Worm (Caenorhabditis elegans) whole organism, mixed stage, embryonic: Measurements from ENCODE around the gene hrpa-1.
A peak's percentile ranks its signal among the peaks of the same experiment; 100 is the strongest.

ENCODE experiments used
- M03D4.4 ChIP-seq: sonication (generic microtip); optimal IDR thresholded peaks from 2 replicates; lab custom pipeline; 2017; ENCODE audit warnings: mild to moderate bottlenecking, missing genetic modification characterization, missing compliant biosample characterization
- bed-3 ChIP-seq: fragments of 200-800 bp; sonication (Bioruptor generic); optimal IDR thresholded peaks from 3 replicates; lab custom pipeline; 2018; ENCODE audit warnings: mild to moderate bottlenecking, missing genetic modification characterization, moderate library complexity, missing compliant biosample characterization
- ceh-39 ChIP-seq: fragments of 150-350 bp; optimal IDR thresholded peaks from 2 replicates; lab custom pipeline; 2014; ENCODE audit warnings: missing biosample characterization, missing genetic modification characterization
- ceh-43 ChIP-seq: fragments of 200-800 bp; sonication (Bioruptor generic); optimal IDR thresholded peaks from 2 replicates; lab custom pipeline; 2018; ENCODE audit warnings: mild to moderate bottlenecking, missing genetic modification characterization, moderate library complexity, missing compliant biosample characterization
- ceh-83 ChIP-seq: fragments of 200-800 bp; sonication (Bioruptor generic); optimal IDR thresholded peaks from 2 replicates; lab custom pipeline; 2018; ENCODE audit warnings: mild to moderate bottlenecking, missing genetic modification characterization, missing compliant biosample characterization
- ces-1 ChIP-seq: fragments of 150-350 bp; optimal IDR thresholded peaks from 2 replicates; lab custom pipeline; 2014; ENCODE audit warnings: missing biosample characterization, missing genetic modification reagents, missing genetic modification characterization
- cnd-1 ChIP-seq: fragments of 200-800 bp; sonication (Bioruptor generic); optimal IDR thresholded peaks from 2 replicates; lab custom pipeline; 2018; ENCODE audit warnings: mild to moderate bottlenecking, missing genetic modification characterization, missing compliant biosample characterization
- drap-1 ChIP-seq: fragments of 200-800 bp; sonication (Bioruptor generic); optimal IDR thresholded peaks from 3 replicates; lab custom pipeline; 2018; ENCODE audit warnings: mild to moderate bottlenecking, missing genetic modification characterization, missing compliant biosample characterization
- elt-1 ChIP-seq: sonication (generic microtip); optimal IDR thresholded peaks from 2 replicates; lab custom pipeline; 2017; ENCODE audit warnings: missing genetic modification characterization, mild to moderate bottlenecking, missing compliant biosample characterization, antibody characterized with exemption, moderate library complexity, borderline replicate concordance; ENCODE audit not compliant: insufficient read depth
- elt-3 ChIP-seq: fragments of 150-350 bp; optimal IDR thresholded peaks from 2 replicates; lab custom pipeline; 2014; ENCODE audit warnings: missing biosample characterization, missing genetic modification characterization
- flh-1 ChIP-seq: fragments of 200-800 bp; sonication (Bioruptor generic); optimal IDR thresholded peaks from 2 replicates; lab custom pipeline; 2018; ENCODE audit warnings: mild to moderate bottlenecking, missing genetic modification characterization, moderate library complexity, missing compliant biosample characterization
- ham-2 ChIP-seq: fragments of 200-800 bp; sonication (Bioruptor generic); optimal IDR thresholded peaks from 2 replicates; lab custom pipeline; 2018; ENCODE audit warnings: mild to moderate bottlenecking, missing genetic modification characterization, missing compliant biosample characterization
- hlh-1 ChIP-seq: fragments of 150-350 bp; optimal IDR thresholded peaks from 2 replicates; lab custom pipeline; 2014; ENCODE audit warnings: missing biosample characterization, missing genetic modification reagents, missing genetic modification characterization
- lin-13 ChIP-seq: fragments of 150-350 bp; optimal IDR thresholded peaks from 2 replicates; lab custom pipeline; 2014; ENCODE audit warnings: missing biosample characterization, missing genetic modification characterization
- mab-5 ChIP-seq: fragments of 150-350 bp; optimal IDR thresholded peaks from 2 replicates; lab custom pipeline; 2014; ENCODE audit warnings: missing biosample characterization, missing genetic modification characterization
- mep-1 ChIP-seq: fragments of 150-350 bp; optimal IDR thresholded peaks from 2 replicates; lab custom pipeline; 2017; ENCODE audit warnings: missing biosample characterization, missing genetic modification reagents, missing genetic modification characterization, inconsistent platforms
- mls-2 ChIP-seq: sonication (generic microtip); optimal IDR thresholded peaks from 2 replicates; lab custom pipeline; 2016; ENCODE audit warnings: mild to moderate bottlenecking, missing genetic modification characterization, moderate library complexity, missing compliant biosample characterization
- nhr-2 ChIP-seq: fragments of 150-350 bp; optimal IDR thresholded peaks from 2 replicates; lab custom pipeline; 2014; ENCODE audit warnings: missing biosample characterization, missing genetic modification characterization
- nhr-237 ChIP-seq: fragments of 150-350 bp; optimal IDR thresholded peaks from 2 replicates; lab custom pipeline; 2014; ENCODE audit warnings: missing biosample characterization, missing genetic modification characterization
- nhr-28 ChIP-seq: fragments of 150-350 bp; optimal IDR thresholded peaks from 2 replicates; lab custom pipeline; 2014; ENCODE audit warnings: missing biosample characterization, missing genetic modification characterization
- nhr-76 ChIP-seq: sonication (generic microtip); optimal IDR thresholded peaks from 2 replicates; lab custom pipeline; 2017; ENCODE audit warnings: missing biosample characterization, missing genetic modification characterization
- sem-2 ChIP-seq: fragments of 200-800 bp; sonication (Bioruptor generic); optimal IDR thresholded peaks from 2 replicates; lab custom pipeline; 2018; ENCODE audit warnings: mild to moderate bottlenecking, missing genetic modification characterization, missing compliant biosample characterization
- snpc-4 ChIP-seq: fragments of 150-350 bp; optimal IDR thresholded peaks from 2 replicates; lab custom pipeline; 2014; ENCODE audit warnings: missing biosample characterization, missing genetic modification characterization
- sptf-1 ChIP-seq: sonication (generic microtip); optimal IDR thresholded peaks from 2 replicates; lab custom pipeline; 2017; ENCODE audit warnings: mild to moderate bottlenecking, missing genetic modification characterization, moderate library complexity, missing compliant biosample characterization
- unc-120 ChIP-seq: sonication (generic microtip); optimal IDR thresholded peaks from 2 replicates; lab custom pipeline; 2017; ENCODE audit warnings: missing genetic modification characterization, missing compliant biosample characterization; ENCODE audit not compliant: poor library complexity, severe bottlenecking
- unc-62 ChIP-seq: fragments of 150-350 bp; optimal IDR thresholded peaks from 2 replicates; lab custom pipeline; 2014; ENCODE audit warnings: missing biosample characterization, missing genetic modification reagents, missing genetic modification characterization
- zip-8 ChIP-seq: fragments of 150-350 bp; optimal IDR thresholded peaks from 2 replicates; lab custom pipeline; 2014; ENCODE audit warnings: missing biosample characterization, missing genetic modification characterization
- ztf-11 ChIP-seq: fragments of 150-350 bp; optimal IDR thresholded peaks from 2 replicates; lab custom pipeline; 2014; ENCODE audit warnings: missing biosample characterization, missing genetic modification characterization

The hrpa-1 gene

DNA sequence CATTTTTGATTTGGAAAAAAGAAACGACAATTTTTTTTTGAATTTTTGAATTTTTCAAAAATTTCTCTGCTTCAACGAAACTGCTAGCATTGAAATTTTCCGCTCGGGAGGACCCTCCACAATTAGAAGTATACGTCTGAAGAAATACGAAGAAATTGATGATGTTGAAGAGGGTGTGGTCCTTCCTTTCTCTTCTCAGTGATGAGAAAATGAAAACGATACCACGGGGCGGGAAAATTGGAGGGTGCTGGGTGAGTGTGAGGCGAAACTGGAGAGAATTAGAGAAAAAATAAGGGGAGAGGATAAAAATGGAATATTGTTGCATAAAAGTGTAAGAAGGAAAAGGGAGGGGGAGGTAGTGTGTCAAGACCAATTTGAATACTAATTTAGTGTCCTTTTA is 13.4 kb upstream of the hrpa-1 start:
- no peak for TF ChIP-seq nhr-28
- no peak for TF ChIP-seq ham-2 (GFP tag; lab: Kevin White, UChicago)
- TF ChIP-seq ces-1 = peak; percentile 11
- no peak for TF ChIP-seq mep-1 (tag; lab: Kevin White, UChicago)
- TF ChIP-seq ceh-83 (GFP tag; lab: Kevin White, UChicago) = no peak
- TF ChIP-seq sptf-1 = no peak
- no peak for TF ChIP-seq unc-62 (GFP tag; lab: Kevin White, UChicago)

DNA sequence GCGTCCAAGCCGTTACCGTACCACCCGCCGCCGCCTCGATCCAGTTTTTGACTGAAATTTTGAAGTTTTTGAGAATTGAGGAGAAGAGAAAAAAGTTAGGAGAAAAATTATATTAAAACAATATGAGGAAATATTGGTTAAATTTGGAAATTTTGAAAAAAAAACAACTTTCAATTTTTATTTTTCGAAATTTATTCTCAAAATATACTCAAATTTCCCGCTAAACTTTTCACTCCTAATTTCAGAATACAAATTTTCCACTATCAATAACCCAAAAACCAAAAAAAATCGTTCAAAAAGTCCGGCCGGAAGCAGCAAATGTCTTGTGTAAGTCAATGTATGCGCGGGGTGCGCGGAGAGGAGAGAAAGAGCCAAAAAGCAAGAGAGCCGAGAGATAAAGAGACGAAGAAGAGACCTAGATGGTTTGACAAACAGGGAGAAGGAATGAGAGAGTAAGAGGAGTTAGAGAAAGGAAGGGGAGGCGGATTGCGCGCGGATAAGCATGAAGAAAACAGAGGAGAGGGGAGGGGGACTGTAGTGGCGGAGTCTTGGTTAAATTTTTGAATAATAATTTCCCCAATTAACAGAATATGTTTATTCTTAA is 11.4 kb upstream of the hrpa-1 start, which contains the start of gene elks-1:
Gene elks-1 (minus strand): TSS at position 51 of the 604 bp plus-strand sequence.
- TF ChIP-seq hlh-1 (tag; lab: Kevin White, UChicago) = peak; percentile 16
- TF ChIP-seq mls-2 (tag; lab: Kevin White, UChicago) = peak; percentile 8
- no peak for TF ChIP-seq zip-8 (tag; lab: Kevin White, UChicago)
- TF ChIP-seq nhr-76 = no peak
- no peak for TF ChIP-seq sptf-1
- no peak for TF ChIP-seq elt-3
- peak; percentile 5 for TF ChIP-seq ceh-39 (tag; lab: Kevin White, UChicago)
- peak; percentile 32 for TF ChIP-seq mep-1 (tag; lab: Kevin White, UChicago)
- peak; percentile 3 for TF ChIP-seq unc-120
- TF ChIP-seq ces-1 = peak; percentile 66
- TF ChIP-seq nhr-237 = peak; percentile 15
- no peak for TF ChIP-seq ztf-11 (tag; lab: Kevin White, UChicago)
- TF ChIP-seq drap-1 (GFP tag; lab: Kevin White, UChicago) = no peak
- peak; percentile 38 for TF ChIP-seq ham-2 (GFP tag; lab: Kevin White, UChicago)
- no peak for TF ChIP-seq bed-3 (GFP tag; lab: Kevin White, UChicago)

DNA sequence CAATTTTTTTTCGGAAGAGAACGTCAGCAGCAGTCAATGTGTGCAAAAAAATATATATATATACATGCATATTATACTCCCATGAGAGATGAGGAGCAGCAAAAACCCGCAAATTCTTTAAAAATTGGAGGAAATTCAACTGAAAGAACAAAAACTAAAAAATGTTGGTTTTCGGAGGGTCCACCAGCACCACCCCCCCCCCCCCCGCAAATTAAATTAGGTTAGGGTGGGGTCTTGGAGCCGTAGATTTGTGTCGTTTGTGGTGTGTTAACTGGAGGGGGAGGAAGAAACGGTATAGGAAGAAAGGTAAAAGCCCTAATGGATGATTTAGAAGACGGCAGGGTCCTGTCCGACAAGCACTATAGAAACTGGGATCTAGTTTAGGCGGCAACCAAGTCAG is 9.7 kb upstream of the hrpa-1 start:
- TF ChIP-seq flh-1 (GFP tag; lab: Kevin White, UChicago) = no peak
- TF ChIP-seq ceh-83 (GFP tag; lab: Kevin White, UChicago) = no peak
- TF ChIP-seq M03D4.4 (tag; lab: Kevin White, UChicago) = no peak
- TF ChIP-seq snpc-4 (tag; lab: Kevin White, UChicago) = no peak
- no peak for TF ChIP-seq sem-2 (GFP tag; lab: Kevin White, UChicago)
- no peak for TF ChIP-seq ceh-43 (GFP tag; lab: Kevin White, UChicago)

DNA sequence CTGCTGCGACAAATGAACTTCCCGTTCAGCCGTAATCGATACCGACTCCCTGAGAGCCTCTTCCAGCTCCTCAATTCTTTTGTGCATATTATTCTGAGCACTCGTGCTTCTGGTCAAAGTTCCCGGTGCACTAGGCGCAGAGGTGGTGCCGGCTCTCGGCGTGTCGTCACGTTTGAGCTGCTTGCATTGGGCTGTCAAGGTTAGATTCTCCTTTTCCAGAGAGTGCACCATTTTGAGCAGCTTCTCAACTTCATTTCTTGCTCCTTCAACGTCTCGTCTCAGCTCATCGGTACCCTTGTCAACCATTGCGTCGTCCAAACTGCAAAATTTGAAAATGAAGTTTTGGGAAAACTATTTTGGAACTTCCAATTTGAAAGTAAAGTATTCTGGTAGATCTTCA is 6.8 kb upstream of the hrpa-1 start:
- no peak for TF ChIP-seq elt-1 (tag; lab: Kevin White, UChicago)
- no peak for TF ChIP-seq nhr-237
- TF ChIP-seq ceh-39 (tag; lab: Kevin White, UChicago) = no peak
- no peak for TF ChIP-seq nhr-28
- no peak for TF ChIP-seq nhr-2 (tag; lab: Kevin White, UChicago)
- no peak for TF ChIP-seq lin-13

DNA sequence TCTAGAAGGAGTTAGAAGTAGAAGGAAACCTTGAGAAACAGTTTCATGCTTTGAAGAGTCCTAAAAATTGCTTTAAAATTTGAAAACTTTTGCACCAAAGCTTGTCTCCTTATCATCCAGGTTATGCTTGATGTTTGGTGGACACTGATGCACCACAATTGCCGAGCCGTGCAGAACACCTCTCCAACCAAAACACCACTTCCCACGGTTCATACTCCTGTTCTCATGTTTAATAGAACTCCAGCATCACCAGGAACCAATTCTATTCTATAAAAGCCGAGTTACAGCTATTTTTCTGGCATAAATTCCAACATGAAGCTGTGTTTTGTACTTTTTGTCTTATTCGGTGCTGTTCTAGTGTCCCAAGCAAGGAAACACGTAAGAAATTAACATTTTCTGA is 2.5 kb upstream of the hrpa-1 start, which contains the start of gene F42A6.2:
Gene F42A6.2 (plus strand): TSS at position 301 of the 400 bp plus-strand sequence.
- TF ChIP-seq cnd-1 (tag; lab: Kevin White, UChicago) (no peak), hlh-1 (tag; lab: Kevin White, UChicago) (no peak), nhr-28 (no peak), zip-8 (tag; lab: Kevin White, UChicago) (no peak), unc-120 (no peak), elt-1 (tag; lab: Kevin White, UChicago) (no peak), ham-2 (GFP tag; lab: Kevin White, UChicago) (no peak), ceh-43 (GFP tag; lab: Kevin White, UChicago) (no peak), mep-1 (tag; lab: Kevin White, UChicago) (no peak), sem-2 (GFP tag; lab: Kevin White, UChicago) (no peak)

DNA sequence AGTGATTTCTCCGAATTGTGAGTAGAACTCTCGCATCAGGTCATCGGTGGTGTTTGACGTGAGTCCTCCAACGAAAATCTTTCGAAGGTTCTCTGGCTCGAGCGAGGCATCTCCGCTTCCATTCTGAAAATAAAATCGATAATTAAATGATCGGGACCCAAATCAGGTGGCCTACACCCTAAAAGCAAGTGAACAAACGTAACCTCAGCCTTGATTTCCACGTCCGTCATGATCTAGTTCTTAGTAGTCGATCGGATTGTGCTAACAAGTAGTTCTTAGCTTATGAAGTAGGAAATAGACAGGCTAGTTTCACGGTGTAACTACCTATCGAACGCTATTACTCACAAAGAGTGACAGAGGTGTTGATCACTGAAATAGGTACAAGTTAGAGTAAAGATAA is 491 bp downstream of the hrpa-1 start:
- TF ChIP-seq mab-5 (tag; lab: Kevin White, UChicago) (no peak), M03D4.4 (tag; lab: Kevin White, UChicago) (no peak), hlh-1 (tag; lab: Kevin White, UChicago) (no peak), mep-1 (tag; lab: Kevin White, UChicago) (no peak)
